Fruit fly (Drosophila melanogaster) whole organism, adult: ENCODE results near the gene Alp5.

Experiments used
- CG11617 ChIP-seq: fragments of 200-800 bp; sonication (Bioruptor generic); optimal IDR thresholded peaks from 2 replicates; lab custom pipeline; 2017; ENCODE audit warnings: mild to moderate bottlenecking, missing biosample characterization, missing genetic modification reagents, missing genetic modification characterization
- CG12768 ChIP-seq: fragments of 200-800 bp; sonication (Bioruptor generic); optimal IDR thresholded peaks from 2 replicates; lab custom pipeline; 2017; ENCODE audit warnings: missing biosample characterization, missing genetic modification characterization, mild to moderate bottlenecking, moderate library complexity, missing genetic modification reagents
- CG14711 ChIP-seq: fragments of 200-800 bp; sonication (Bioruptor generic); optimal IDR thresholded peaks from 2 replicates; lab custom pipeline; 2018; ENCODE audit warnings: missing biosample characterization, mild to moderate bottlenecking, missing genetic modification characterization, moderate library complexity
- CG1620 ChIP-seq: fragments of 200-800 bp; sonication (Bioruptor generic); optimal IDR thresholded peaks from 2 replicates; lab custom pipeline; 2016; ENCODE audit warnings: missing biosample characterization, missing genetic modification characterization
- CG33017 ChIP-seq: fragments of 200-800 bp; sonication (Bioruptor generic); optimal IDR thresholded peaks from 2 replicates; lab custom pipeline; 2018; ENCODE audit warnings: missing biosample characterization, mild to moderate bottlenecking, missing genetic modification characterization, moderate library complexity
- CG5204 ChIP-seq: fragments of 200-800 bp; sonication (Bioruptor generic); optimal IDR thresholded peaks from 2 replicates; lab custom pipeline; 2016; ENCODE audit warnings: missing biosample characterization, missing genetic modification characterization
- CG7045 ChIP-seq: fragments of 200-800 bp; sonication (Bioruptor generic); optimal IDR thresholded peaks from 2 replicates; lab custom pipeline; 2017; ENCODE audit warnings: missing biosample characterization, mild to moderate bottlenecking, missing genetic modification characterization
- CG7101 ChIP-seq: fragments of 200-800 bp; sonication (Bioruptor generic); optimal IDR thresholded peaks from 2 replicates; lab custom pipeline; 2018; ENCODE audit warnings: missing biosample characterization, mild to moderate bottlenecking, missing genetic modification characterization, moderate library complexity
- Clk ChIP-seq: fragments of 200-800 bp; sonication (Bioruptor generic); optimal IDR thresholded peaks from 2 replicates; lab custom pipeline; 2017; ENCODE audit warnings: missing biosample characterization, missing genetic modification characterization
- Crg-1 ChIP-seq: fragments of 200-800 bp; sonication (Bioruptor generic); optimal IDR thresholded peaks from 2 replicates; lab custom pipeline; 2016; ENCODE audit warnings: missing biosample characterization, missing genetic modification characterization
- Hr96 ChIP-seq: fragments of 200-800 bp; sonication (Bioruptor generic); optimal IDR thresholded peaks from 2 replicates; lab custom pipeline; 2016; ENCODE audit warnings: missing biosample characterization, missing genetic modification characterization
- Mnt ChIP-seq: fragments of 200-800 bp; sonication (Bioruptor generic); optimal IDR thresholded peaks from 2 replicates; lab custom pipeline; 2016; ENCODE audit warnings: missing biosample characterization, mild to moderate bottlenecking, missing genetic modification characterization
- bab1 ChIP-seq: fragments of 200-800 bp; sonication (Bioruptor generic); optimal IDR thresholded peaks from 3 replicates; lab custom pipeline; 2019; ENCODE audit warnings: missing biosample characterization, mild to moderate bottlenecking, missing genetic modification characterization, moderate library complexity
- cic ChIP-seq: fragments of 200-800 bp; sonication (Bioruptor generic); optimal IDR thresholded peaks from 2 replicates; lab custom pipeline; 2017; ENCODE audit warnings: missing biosample characterization, mild to moderate bottlenecking, missing genetic modification characterization, moderate library complexity
- cnc ChIP-seq, 2 experiments: fragments of >200 bp; optimal IDR thresholded peaks; 2 replicates each; lab custom pipeline; 2017
- kay ChIP-seq: fragments of 200-800 bp; sonication (Bioruptor generic); peaks from one replicate; lab custom pipeline; 2016; ENCODE audit warnings: missing biosample characterization, missing genetic modification characterization, borderline replicate concordance
- ovo ChIP-seq: fragments of 200-800 bp; sonication (Bioruptor generic); optimal IDR thresholded peaks from 2 replicates; lab custom pipeline; 2016; ENCODE audit warnings: missing biosample characterization, missing genetic modification characterization
- pad ChIP-seq: fragments of 200-800 bp; sonication (Bioruptor generic); optimal IDR thresholded peaks from 3 replicates; lab custom pipeline; 2017; ENCODE audit warnings: missing biosample characterization, missing genetic modification characterization, mild to moderate bottlenecking, moderate library complexity, missing genetic modification reagents
- tj ChIP-seq: fragments of 200-800 bp; sonication (Bioruptor generic); optimal IDR thresholded peaks from 3 replicates; lab custom pipeline; 2017; ENCODE audit warnings: missing biosample characterization, mild to moderate bottlenecking, missing genetic modification characterization, moderate library complexity
- toe ChIP-seq: fragments of 200-800 bp; sonication (Bioruptor generic); optimal IDR thresholded peaks from 2 replicates; lab custom pipeline; 2016; ENCODE audit warnings: missing biosample characterization, missing genetic modification characterization

Alp5 gene

DNA sequence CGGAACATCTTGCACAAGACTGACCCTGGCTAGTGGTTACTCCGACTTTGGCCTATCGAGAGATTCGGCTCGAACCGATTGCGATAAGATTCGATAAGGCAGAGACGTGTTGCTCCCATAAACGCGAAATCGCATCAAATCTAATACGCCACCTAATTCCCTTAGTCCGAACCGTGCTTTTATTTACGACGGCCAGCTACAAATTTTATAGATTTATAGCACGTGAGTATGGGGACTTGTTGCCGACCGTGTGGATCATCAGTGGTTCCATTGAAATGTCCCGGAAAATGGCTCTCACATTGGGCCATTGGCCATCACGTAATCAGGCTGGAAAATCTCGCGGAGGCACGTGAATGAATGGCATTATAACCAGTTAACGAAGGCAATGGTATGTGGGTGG is at the start of gene Alp5:
Gene Alp5 (minus strand): TSS at position 24 of the 400 bp plus-strand sequence.
- TF ChIP-seq CG14711 (no peak), bab1 (GFP tag; lab: Kevin White, UChicago) (no peak), CG7101 (tag; lab: Kevin White, UChicago) (no peak), CG33017 (no peak), tj (GFP tag; lab: Kevin White, UChicago) (no peak), CG1620 (GFP tag; lab: Kevin White, UChicago) (no peak), kay (GFP tag; lab: Kevin White, UChicago) (no peak), Crg-1 (no peak), CG7045 (no peak), toe (GFP tag; lab: Kevin White, UChicago) (no peak), Hr96 (no peak), ovo (GFP tag; lab: Kevin White, UChicago) (no peak), cnc (optimal IDR thresholded peaks at IDR 0.05; lab: Kevin White, UChicago) (no peak), cic (GFP tag; lab: Kevin White, UChicago) (no peak), Clk (GFP tag; lab: Kevin White, UChicago) (no peak), CG5204 (GFP tag; lab: Kevin White, UChicago) (no peak), CG12768 (GFP tag; lab: Kevin White, UChicago) (no peak), CG11617 (GFP tag; lab: Kevin White, UChicago) (no peak)

DNA sequence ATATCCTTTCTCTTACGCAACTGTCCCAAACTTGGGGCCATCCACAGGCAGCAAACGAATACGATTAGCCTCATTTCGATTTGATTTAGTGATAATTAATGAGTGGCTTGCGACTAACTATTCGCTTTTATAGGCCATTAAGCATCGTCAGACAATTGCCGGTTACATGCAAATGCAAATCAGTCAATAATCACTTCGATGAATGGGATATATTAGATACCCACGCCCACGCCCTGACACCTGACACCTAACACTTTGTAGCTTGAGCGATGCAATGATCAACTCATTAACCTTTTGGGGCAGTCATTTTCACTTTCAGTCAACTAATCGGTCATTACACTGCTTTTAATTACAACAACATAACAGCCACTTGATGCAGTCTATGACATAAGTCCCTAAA is 44.1 kb upstream of the Alp5 start, which contains the start of gene Jhbp15:
Gene Jhbp15 (minus strand): TSS at position 101 of the 400 bp plus-strand sequence.
- TF ChIP-seq kay (GFP tag; lab: Kevin White, UChicago): no peak
- no peak for TF ChIP-seq Crg-1
- TF ChIP-seq CG14711: no peak
- no peak for TF ChIP-seq CG7045
- TF ChIP-seq Clk (GFP tag; lab: Kevin White, UChicago): no peak
- no peak for TF ChIP-seq Hr96
- TF ChIP-seq cnc (optimal IDR thresholded peaks at IDR 0.05; lab: Kevin White, UChicago): no peak
- TF ChIP-seq CG11617 (GFP tag; lab: Kevin White, UChicago): no peak
- TF ChIP-seq CG33017: no peak

DNA sequence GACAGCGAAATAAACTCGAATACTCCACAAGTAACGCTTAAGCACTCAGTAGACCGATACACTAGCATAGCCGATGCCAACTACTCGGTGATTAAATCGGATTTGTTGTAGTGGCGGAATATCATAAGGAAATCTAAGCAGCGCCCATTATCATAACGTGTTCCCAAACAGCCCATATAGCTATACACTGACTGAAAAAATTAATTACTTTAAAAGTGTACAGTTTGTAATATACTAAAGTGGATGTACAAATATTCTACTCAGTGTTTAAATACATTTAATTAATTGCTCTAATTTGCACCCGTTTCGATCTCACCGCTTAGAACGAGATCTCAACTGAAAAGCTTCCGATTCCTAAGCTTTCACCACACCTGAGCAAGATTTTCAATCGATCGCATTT is 41.9 kb upstream of the Alp5 start, which contains the start of gene CG7079:
Gene CG7079 (minus strand): TSS at position 101 of the 400 bp plus-strand sequence.
- TF ChIP-seq Mnt (GFP tag; lab: Kevin White, UChicago) (no peak), ovo (GFP tag; lab: Kevin White, UChicago) (no peak), CG7101 (tag; lab: Kevin White, UChicago) (no peak), CG11617 (GFP tag; lab: Kevin White, UChicago) (no peak), CG33017 (no peak), CG5204 (GFP tag; lab: Kevin White, UChicago) (no peak)

DNA sequence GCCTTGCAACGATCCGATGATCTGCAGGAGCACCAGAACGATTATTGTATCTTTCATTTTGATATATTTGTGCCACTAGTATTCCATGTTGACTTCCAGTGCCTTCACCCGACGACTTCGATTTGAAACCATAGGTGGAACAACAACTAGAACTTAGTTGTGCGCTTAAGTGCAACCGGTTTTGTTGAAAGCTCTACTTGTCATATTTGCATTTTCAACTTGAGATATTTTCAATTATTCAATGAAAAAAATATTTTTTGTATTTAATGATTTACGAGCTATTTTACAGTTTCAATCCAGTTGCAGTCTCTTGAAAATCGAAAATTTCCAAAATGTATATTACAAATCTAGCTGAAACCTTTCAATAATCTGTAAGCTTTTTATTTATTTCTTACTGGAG is 40.1 kb upstream of the Alp5 start, which contains the start of gene CG31207:
Gene CG31207 (minus strand): TSS at position 101 of the 400 bp plus-strand sequence.
- TF ChIP-seq CG33017 (no peak), CG11617 (GFP tag; lab: Kevin White, UChicago) (no peak), Mnt (GFP tag; lab: Kevin White, UChicago) (no peak), Hr96 (no peak), kay (GFP tag; lab: Kevin White, UChicago) (no peak), CG7045 (no peak), CG7101 (tag; lab: Kevin White, UChicago) (no peak), CG1620 (GFP tag; lab: Kevin White, UChicago) (no peak), pad (GFP tag; lab: Kevin White, UChicago) (no peak), bab1 (GFP tag; lab: Kevin White, UChicago) (no peak), Clk (GFP tag; lab: Kevin White, UChicago) (no peak), CG5204 (GFP tag; lab: Kevin White, UChicago) (no peak), cnc (optimal IDR thresholded peaks at IDR 0.05; lab: Kevin White, UChicago) (no peak), ovo (GFP tag; lab: Kevin White, UChicago) (no peak), toe (GFP tag; lab: Kevin White, UChicago) (no peak), tj (GFP tag; lab: Kevin White, UChicago) (no peak), Crg-1 (no peak), CG14711 (no peak)

DNA sequence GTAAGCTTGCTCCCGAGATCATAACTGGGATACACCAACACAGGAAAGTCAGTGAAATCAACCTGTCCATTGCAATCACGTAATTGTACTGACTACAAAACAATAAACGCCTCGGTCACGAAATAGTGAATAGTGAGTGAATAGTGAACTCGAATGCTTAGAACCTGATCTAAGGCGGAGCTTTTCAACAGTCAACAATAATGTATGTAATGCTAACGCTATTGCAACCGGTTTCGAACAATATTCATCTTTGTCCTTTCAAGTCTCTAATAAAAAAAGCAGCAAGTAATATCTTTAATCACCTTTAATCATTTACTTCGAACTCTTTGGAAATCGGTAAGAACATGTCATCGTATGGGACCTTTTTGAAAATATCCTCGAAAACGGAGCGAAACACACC is 39.0 kb upstream of the Alp5 start, which contains the start of gene CG31189:
Gene CG31189 (minus strand): TSS at position 101 of the 400 bp plus-strand sequence.
- TF ChIP-seq kay (GFP tag; lab: Kevin White, UChicago): no peak
- no peak for TF ChIP-seq CG12768 (GFP tag; lab: Kevin White, UChicago)
- TF ChIP-seq bab1 (GFP tag; lab: Kevin White, UChicago): no peak
- no peak for TF ChIP-seq cnc (optimal IDR thresholded peaks at IDR 0.05; lab: Kevin White, UChicago)
- no peak for TF ChIP-seq Clk (GFP tag; lab: Kevin White, UChicago)
- no peak for TF ChIP-seq Mnt (GFP tag; lab: Kevin White, UChicago)
- no peak for TF ChIP-seq CG7045
- no peak for TF ChIP-seq CG14711
- no peak for TF ChIP-seq pad (GFP tag; lab: Kevin White, UChicago)
- TF ChIP-seq CG7101 (tag; lab: Kevin White, UChicago): no peak
- TF ChIP-seq CG1620 (GFP tag; lab: Kevin White, UChicago): no peak
- no peak for TF ChIP-seq CG11617 (GFP tag; lab: Kevin White, UChicago)
- TF ChIP-seq toe (GFP tag; lab: Kevin White, UChicago): no peak
- TF ChIP-seq ovo (GFP tag; lab: Kevin White, UChicago): no peak
- TF ChIP-seq cic (GFP tag; lab: Kevin White, UChicago): no peak
- TF ChIP-seq Crg-1: no peak
- TF ChIP-seq Hr96: no peak

DNA sequence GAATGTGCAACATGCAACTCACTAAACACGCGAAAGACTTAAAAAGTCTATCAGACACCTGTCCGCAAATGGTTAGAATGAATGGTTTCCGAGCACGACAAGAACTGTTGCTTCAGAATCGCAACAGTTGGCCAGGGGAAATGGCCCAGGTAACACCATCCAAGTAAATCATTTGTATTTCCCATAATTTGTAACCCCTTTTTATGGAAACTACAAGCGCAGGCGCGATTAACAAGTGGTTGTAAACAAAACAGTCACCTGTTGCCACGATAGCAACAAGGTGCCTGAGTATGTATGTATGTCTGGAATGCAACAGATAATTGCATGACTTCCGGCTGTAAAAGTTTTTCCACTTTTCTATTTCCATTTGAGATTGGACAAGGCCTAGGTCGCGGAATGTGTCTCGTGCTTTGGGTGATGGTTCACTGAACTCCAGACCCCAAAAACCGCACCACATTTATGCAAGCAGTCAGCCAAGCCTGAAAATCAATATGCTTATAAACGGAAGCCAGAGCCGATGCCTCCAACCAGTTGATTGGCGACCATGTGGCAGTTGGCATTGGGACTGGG is 36.8 kb upstream of the Alp5 start, which contains the start of gene CG12278:
Gene CG12278 (plus strand): TSS at position 520 of the 570 bp plus-strand sequence.
- TF ChIP-seq cic (GFP tag; lab: Kevin White, UChicago) (no peak), pad (GFP tag; lab: Kevin White, UChicago) (peak; percentile 72), tj (GFP tag; lab: Kevin White, UChicago) (no peak)
